Worm (Caenorhabditis elegans) whole organism, L1 larva: ENCODE measurements around the gene srh-223.
A peak's percentile ranks its signal among the peaks of the same experiment; 100 is the strongest.

Experiments
- ama-1 ChIP-seq: fragments of 150-350 bp; optimal IDR thresholded peaks from 2 replicates; lab custom pipeline; 2014
- hlh-17 ChIP-seq: fragments of 200-800 bp; sonication (Bioruptor generic); optimal IDR thresholded peaks from 2 replicates; lab custom pipeline; 2018; ENCODE audit warnings: missing genetic modification characterization, mild to moderate bottlenecking, missing compliant biosample characterization, moderate library complexity, borderline replicate concordance
- lin-13 ChIP-seq: fragments of 150-350 bp; optimal IDR thresholded peaks from 2 replicates; lab custom pipeline; 2014; ENCODE audit warnings: missing biosample characterization, missing genetic modification reagents, missing genetic modification characterization
- lir-3 ChIP-seq: sonication (generic microtip); optimal IDR thresholded peaks from 2 replicates; lab custom pipeline; 2016; ENCODE audit warnings: mild to moderate bottlenecking, missing genetic modification characterization, moderate library complexity, missing compliant biosample characterization; ENCODE audit not compliant: poor library complexity
- nhr-28 ChIP-seq: fragments of 150-350 bp; optimal IDR thresholded peaks from 2 replicates; lab custom pipeline; 2014; ENCODE audit warnings: missing biosample characterization, missing genetic modification characterization
- tbx-2 ChIP-seq: sonication (generic microtip); optimal IDR thresholded peaks from 2 replicates; lab custom pipeline; 2016; ENCODE audit warnings: missing genetic modification characterization, missing compliant biosample characterization
- unc-62 ChIP-seq: fragments of 150-350 bp; optimal IDR thresholded peaks from 2 replicates; lab custom pipeline; 2014; ENCODE audit warnings: missing biosample characterization, missing genetic modification reagents, missing genetic modification characterization
- unc-86 ChIP-seq: sonication (generic microtip); optimal IDR thresholded peaks from 2 replicates; lab custom pipeline; 2016; ENCODE audit warnings: missing genetic modification characterization, missing compliant biosample characterization
- zag-1 ChIP-seq: fragments of 150-350 bp; optimal IDR thresholded peaks from 2 replicates; lab custom pipeline; 2014; ENCODE audit warnings: missing biosample characterization, missing genetic modification characterization

- TF ChIP-seq zag-1 (tag; lab: Kevin White, UChicago) (peak; percentile 32), nhr-28 (no peak), ama-1 (lab: Kevin White, UChicago) (no peak), unc-86 (tag; lab: Kevin White, UChicago) (peak; percentile 67), lir-3 (tag; lab: Kevin White, UChicago) (no peak), hlh-17 (GFP tag; lab: Kevin White, UChicago) (no peak), unc-62 (GFP tag; lab: Kevin White, UChicago) (no peak), lin-13 (GFP tag; lab: Kevin White, UChicago) (peak; percentile 51), tbx-2 (tag; lab: Kevin White, UChicago) (peak; percentile 64)
These were observed 38.1 kb downstream of the srh-223 start for ce11 chrIV:4019836-4020235.
